Fruit fly (Drosophila melanogaster) whole organism, embryonic: ENCODE data around the gene Polr3A.

Source experiments
- Antp ChIP-seq: fragments of 200-800 bp; sonication (Bioruptor generic); optimal IDR thresholded peaks from 3 replicates; lab custom pipeline; 2016; ENCODE audit warnings: missing biosample characterization, missing genetic modification characterization
- Asciz ChIP-seq: fragments of 200-800 bp; sonication (Bioruptor generic); optimal IDR thresholded peaks from 2 replicates; lab custom pipeline; 2017; ENCODE audit warnings: missing biosample characterization, mild to moderate bottlenecking, missing genetic modification characterization, missing genetic modification reagents
- Atf-2 ChIP-seq: fragments of 200-800 bp; sonication (Bioruptor generic); optimal IDR thresholded peaks from 2 replicates; lab custom pipeline; 2016; ENCODE audit warnings: missing biosample characterization, missing genetic modification characterization
- Atf3 ChIP-seq: fragments of 200-800 bp; sonication (Bioruptor generic); optimal IDR thresholded peaks from 3 replicates; lab custom pipeline; 2016; ENCODE audit warnings: missing biosample characterization, missing genetic modification characterization
- BEAF-32 ChIP-seq: fragments of 200-800 bp; sonication (Bioruptor generic); optimal IDR thresholded peaks from 3 replicates; lab custom pipeline; 2017; ENCODE audit warnings: missing biosample characterization, missing genetic modification characterization, mild to moderate bottlenecking, moderate library complexity, missing genetic modification reagents
- CG1024 ChIP-seq: fragments of 200-800 bp; sonication (Bioruptor generic); IDR thresholded peaks from 2 replicates; pipeline ENCODE4 v1.3.6; 2022; ENCODE audit warnings: missing biosample characterization, missing genetic modification characterization
- CG10431 ChIP-seq: fragments of 200-800 bp; sonication (Bioruptor generic); optimal IDR thresholded peaks from 3 replicates; lab custom pipeline; 2018; ENCODE audit warnings: missing biosample characterization, mild to moderate bottlenecking, missing genetic modification characterization
- CG11723 ChIP-seq: fragments of 200-800 bp; sonication (Bioruptor generic); optimal IDR thresholded peaks from 2 replicates; lab custom pipeline; 2017; ENCODE audit warnings: missing biosample characterization, mild to moderate bottlenecking, missing genetic modification characterization
- CG15479 ChIP-seq: fragments of 200-800 bp; sonication (Bioruptor generic); optimal IDR thresholded peaks from 3 replicates; lab custom pipeline; 2019; ENCODE audit warnings: missing biosample characterization, mild to moderate bottlenecking, missing genetic modification characterization, moderate library complexity
- CG1602 ChIP-seq: fragments of 200-800 bp; sonication (Bioruptor generic); optimal IDR thresholded peaks from 3 replicates; lab custom pipeline; 2016; ENCODE audit warnings: missing biosample characterization, missing genetic modification characterization
- CG18262 ChIP-seq: fragments of 200-800 bp; optimal IDR thresholded peaks from 3 replicates; lab custom pipeline; 2019; ENCODE audit warnings: missing biosample characterization, mild to moderate bottlenecking, missing genetic modification characterization, moderate library complexity
- CG2875 ChIP-seq: fragments of 200-800 bp; sonication (Bioruptor generic); optimal IDR thresholded peaks from 2 replicates; lab custom pipeline; 2017; ENCODE audit warnings: missing biosample characterization, mild to moderate bottlenecking, missing genetic modification characterization, missing genetic modification reagents
- CG34376 ChIP-seq: fragments of 200-800 bp; sonication (Bioruptor generic); optimal IDR thresholded peaks from 2 replicates; lab custom pipeline; 2018; ENCODE audit warnings: missing biosample characterization, mild to moderate bottlenecking, missing genetic modification characterization
- CG3847 ChIP-seq: fragments of 200-800 bp; sonication (Bioruptor generic); IDR thresholded peaks from 2 replicates; pipeline ENCODE4 v1.3.6; 2022; ENCODE audit warnings: missing biosample characterization, missing genetic modification characterization
- CG4617 ChIP-seq: fragments of 200-800 bp; sonication (Bioruptor generic); optimal IDR thresholded peaks from 3 replicates; lab custom pipeline; 2016; ENCODE audit warnings: missing biosample characterization, missing genetic modification characterization, borderline replicate concordance
- CG8281 ChIP-seq: fragments of 200-800 bp; sonication (Bioruptor generic); optimal IDR thresholded peaks from 2 replicates; lab custom pipeline; 2018; ENCODE audit warnings: missing biosample characterization, mild to moderate bottlenecking, missing genetic modification characterization, moderate library complexity
- CG9876 ChIP-seq: fragments of 200-800 bp; sonication (Bioruptor generic); optimal IDR thresholded peaks from 2 replicates; lab custom pipeline; 2016; ENCODE audit warnings: missing biosample characterization, missing genetic modification characterization
- Dfd ChIP-seq, 2 experiments: fragments of >200 bp; optimal IDR thresholded peaks; 2 replicates each; lab custom pipeline; 2017; ENCODE audit warnings: missing biosample characterization in 2 of 2, missing genetic modification characterization in 2 of 2
- Dll ChIP-seq: fragments of 200-800 bp; sonication (Bioruptor generic); IDR thresholded peaks from 4 replicates; pipeline ENCODE4 v1.3.6; 2022; ENCODE audit warnings: missing biosample characterization, missing genetic modification characterization; ENCODE audit not compliant: partially characterized antibody
- E2f1 ChIP-seq: fragments of 200-800 bp; sonication (Bioruptor generic); IDR thresholded peaks from 2 replicates; pipeline ENCODE4 v1.3.6; 2022; ENCODE audit warnings: missing biosample characterization, missing genetic modification characterization
- Fer1 ChIP-seq: fragments of 200-800 bp; sonication (Bioruptor generic); optimal IDR thresholded peaks from 2 replicates; lab custom pipeline; 2017; ENCODE audit warnings: missing biosample characterization, mild to moderate bottlenecking, missing genetic modification characterization
- Fer3 ChIP-seq: fragments of 200-800 bp; sonication (Bioruptor generic); optimal IDR thresholded peaks from 2 replicates; lab custom pipeline; 2018; ENCODE audit warnings: missing biosample characterization, mild to moderate bottlenecking, missing genetic modification characterization, moderate library complexity
- Gug ChIP-seq: fragments of 200-800 bp; sonication (Bioruptor generic); IDR thresholded peaks from 4 replicates; pipeline ENCODE4 v1.3.6; 2022; ENCODE audit warnings: missing biosample characterization, missing genetic modification characterization
- H2.0 ChIP-seq: fragments of 200-800 bp; sonication (Bioruptor generic); IDR thresholded peaks from 2 replicates; pipeline ENCODE4 v1.3.6; 2022; ENCODE audit warnings: missing biosample characterization, missing genetic modification characterization
- Hmr ChIP-seq: fragments of 200-800 bp; sonication (Bioruptor generic); optimal IDR thresholded peaks from 3 replicates; lab custom pipeline; 2017; ENCODE audit warnings: mild to moderate bottlenecking, missing biosample characterization, missing genetic modification reagents, missing genetic modification characterization
- Hr39 ChIP-seq: fragments of >200 bp; optimal IDR thresholded peaks from 2 replicates; lab custom pipeline; 2017
- Hr78 ChIP-seq, 2 experiments: fragments of 200-800 bp in 1 of 2; fragments of >200 bp in 1 of 2; sonication (Bioruptor generic) in 1 of 2; optimal IDR thresholded peaks; 2 replicates each; lab custom pipeline; 2017 to 2019; ENCODE audit warnings: missing biosample characterization in 2 of 2, missing genetic modification characterization in 2 of 2, mild to moderate bottlenecking in 1 of 2, moderate library complexity in 1 of 2
- Meics ChIP-seq: fragments of 200-800 bp; sonication (Bioruptor generic); optimal IDR thresholded peaks from 2 replicates; lab custom pipeline; 2017; ENCODE audit warnings: missing biosample characterization, mild to moderate bottlenecking, missing genetic modification characterization
- Mes4 ChIP-seq: fragments of 200-800 bp; sonication (Bioruptor generic); optimal IDR thresholded peaks from 2 replicates; lab custom pipeline; 2016; ENCODE audit warnings: missing biosample characterization, missing genetic modification characterization
- NFAT ChIP-seq: fragments of 200-800 bp; sonication (Bioruptor generic); IDR thresholded peaks from 2 replicates; pipeline ENCODE4 v1.3.6; 2022; ENCODE audit warnings: missing biosample characterization, missing genetic modification characterization
- Neu2 ChIP-seq: fragments of 200-800 bp; sonication (Bioruptor generic); optimal IDR thresholded peaks from 3 replicates; lab custom pipeline; 2016; ENCODE audit warnings: missing biosample characterization, missing genetic modification characterization, borderline replicate concordance
- az2 ChIP-seq: fragments of 200-800 bp; sonication (Bioruptor generic); optimal IDR thresholded peaks from 3 replicates; lab custom pipeline; 2016; ENCODE audit warnings: missing biosample characterization, missing genetic modification characterization
- bcd ChIP-seq: fragments of 200-800 bp; sonication (Bioruptor generic); optimal IDR thresholded peaks from 2 replicates; lab custom pipeline; 2017; ENCODE audit warnings: missing biosample characterization, mild to moderate bottlenecking, missing genetic modification characterization
- corto ChIP-seq: fragments of 200-800 bp; sonication (Bioruptor generic); optimal IDR thresholded peaks from 2 replicates; lab custom pipeline; 2016; ENCODE audit warnings: missing biosample characterization, mild to moderate bottlenecking, missing genetic modification characterization, moderate library complexity
- emc ChIP-seq: fragments of 200-800 bp; sonication (Bioruptor generic); optimal IDR thresholded peaks from 2 replicates; lab custom pipeline; 2016; ENCODE audit warnings: missing biosample characterization, missing genetic modification characterization
- gem ChIP-seq: fragments of 200-800 bp; sonication (Bioruptor generic); optimal IDR thresholded peaks from 2 replicates; lab custom pipeline; 2019; ENCODE audit warnings: missing biosample characterization, mild to moderate bottlenecking, missing genetic modification characterization, moderate library complexity
- gfzf ChIP-seq: fragments of 200-800 bp; sonication (Bioruptor generic); optimal IDR thresholded peaks from 2 replicates; lab custom pipeline; 2016; ENCODE audit warnings: missing biosample characterization, mild to moderate bottlenecking, missing genetic modification characterization, moderate library complexity
- gt ChIP-seq: fragments of 200-800 bp; sonication (Bioruptor generic); IDR thresholded peaks from 2 replicates; pipeline ENCODE4 v1.3.6; 2022; ENCODE audit warnings: missing biosample characterization, missing genetic modification characterization
- ham ChIP-seq: fragments of 200-800 bp; sonication (Bioruptor generic); IDR thresholded peaks from 2 replicates; pipeline ENCODE4 v1.3.6; 2022; ENCODE audit warnings: missing biosample characterization, missing genetic modification characterization
- hb ChIP-seq: fragments of 200-800 bp; sonication (Bioruptor generic); IDR thresholded peaks from 3 replicates; pipeline ENCODE4 v1.3.6; 2022; ENCODE audit warnings: missing biosample characterization, missing genetic modification characterization; ENCODE audit not compliant: partially characterized antibody
- kah ChIP-seq: fragments of 200-800 bp; sonication (Bioruptor generic); optimal IDR thresholded peaks from 2 replicates; lab custom pipeline; 2018; ENCODE audit warnings: missing biosample characterization, mild to moderate bottlenecking, missing genetic modification characterization
- nom ChIP-seq: fragments of 200-800 bp; sonication (Bioruptor generic); optimal IDR thresholded peaks from 2 replicates; lab custom pipeline; 2017; ENCODE audit warnings: missing biosample characterization, missing genetic modification characterization, mild to moderate bottlenecking, moderate library complexity, missing genetic modification reagents
- oc ChIP-seq: fragments of 200-800 bp; sonication (Bioruptor generic); optimal IDR thresholded peaks from 2 replicates; lab custom pipeline; 2018; ENCODE audit warnings: missing biosample characterization, mild to moderate bottlenecking, missing genetic modification characterization, moderate library complexity
- odd ChIP-seq: fragments of 200-800 bp; sonication (Bioruptor generic); optimal IDR thresholded peaks from 2 replicates; lab custom pipeline; 2017; ENCODE audit warnings: missing biosample characterization, mild to moderate bottlenecking, missing genetic modification characterization
- psq ChIP-seq: fragments of 200-800 bp; sonication (Bioruptor generic); optimal IDR thresholded peaks from 2 replicates; lab custom pipeline; 2017; ENCODE audit warnings: missing biosample characterization, missing genetic modification characterization
- repo ChIP-seq: fragments of 200-800 bp; sonication (Bioruptor generic); optimal IDR thresholded peaks from 2 replicates; lab custom pipeline; 2016; ENCODE audit warnings: missing biosample characterization, missing genetic modification characterization
- sisA ChIP-seq: fragments of 200-800 bp; sonication (Bioruptor generic); IDR thresholded peaks from 2 replicates; pipeline ENCODE4 v1.3.6; 2022; ENCODE audit warnings: missing biosample characterization, missing genetic modification characterization
- slou ChIP-seq: fragments of 200-800 bp; sonication (Bioruptor generic); optimal IDR thresholded peaks from 3 replicates; lab custom pipeline; 2016; ENCODE audit warnings: missing biosample characterization, missing genetic modification characterization
- stwl ChIP-seq: fragments of 200-800 bp; sonication (Bioruptor generic); optimal IDR thresholded peaks from 3 replicates; lab custom pipeline; 2018; ENCODE audit warnings: missing biosample characterization, mild to moderate bottlenecking, missing genetic modification characterization, moderate library complexity
- ttk ChIP-seq: fragments of 200-800 bp; sonication (Bioruptor generic); IDR thresholded peaks from 2 replicates; pipeline ENCODE4 v2.1.2; 2022; ENCODE audit warnings: missing biosample characterization, missing genetic modification characterization
- usp ChIP-seq: fragments of >200 bp; optimal IDR thresholded peaks from 2 replicates; lab custom pipeline; 2017; ENCODE audit warnings: missing biosample characterization, missing genetic modification characterization

Gene Polr3A

DNA sequence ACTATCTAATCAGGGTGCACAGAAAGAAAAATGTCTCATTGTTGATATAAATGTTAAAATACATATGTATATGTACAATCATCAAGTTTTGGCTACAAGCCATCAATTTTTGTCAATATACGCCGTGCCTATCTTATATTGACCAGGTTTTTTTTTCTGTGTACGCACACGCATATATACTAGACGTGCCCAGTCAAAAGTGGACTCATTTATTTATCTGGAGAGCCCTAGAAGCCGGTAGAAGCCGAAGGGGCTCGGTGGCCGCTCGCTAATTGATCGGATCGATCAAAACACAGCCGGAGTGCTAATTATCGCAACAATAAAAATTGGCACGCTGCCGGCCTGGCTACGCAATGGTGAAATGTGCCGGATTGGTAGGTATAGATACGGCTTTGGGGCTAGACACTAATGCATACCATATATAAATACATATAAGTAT, 22.4 kb upstream of the Polr3A start (continued):
- TF ChIP-seq gt (GFP tag; lab: Robert Waterston, UW) = no peak
- peak; percentile 53 for TF ChIP-seq az2 (GFP tag; lab: Kevin White, UChicago)
- peak; percentile 85 for TF ChIP-seq Meics (GFP tag; lab: Kevin White, UChicago)
- peak; percentile 22 for TF ChIP-seq corto
- no peak for TF ChIP-seq gfzf (GFP tag; lab: Kevin White, UChicago)
- TF ChIP-seq Hr39 (lab: Kevin White, UChicago) = no peak
- no peak for TF ChIP-seq Asciz (GFP tag; lab: Kevin White, UChicago)
- no peak for TF ChIP-seq stwl (tag; lab: Kevin White, UChicago)
- TF ChIP-seq gem (tag; lab: Kevin White, UChicago) = peak; percentile 81
- TF ChIP-seq Fer3 (tag; lab: Kevin White, UChicago) = peak; percentile 87
- TF ChIP-seq CG3847 (GFP tag; lab: Robert Waterston, UW) = peak; percentile 78
- peak; percentile 62 for TF ChIP-seq odd (GFP tag; lab: Kevin White, UChicago)
- TF ChIP-seq CG34376 = peak; percentile 66
- no peak for TF ChIP-seq hb (GFP tag; lab: Robert Waterston, UW)
- no peak for TF ChIP-seq oc (tag; lab: Kevin White, UChicago)
- peak; percentile 55 for TF ChIP-seq ttk (GFP tag; lab: Robert Waterston, UW)
- TF ChIP-seq CG9876 (GFP tag; lab: Kevin White, UChicago) = no peak
- peak; percentile 85 for TF ChIP-seq Fer1
- peak; percentile 64; the same call in 3 of the 4 replicates for TF ChIP-seq Gug
- TF ChIP-seq Atf3 (GFP tag; lab: Kevin White, UChicago) = no peak
- TF ChIP-seq Mes4 (GFP tag; lab: Kevin White, UChicago) = no peak
- TF ChIP-seq CG1024 (GFP tag; lab: Robert Waterston, UW) = 0 out of 2 replicates have a peak, but pooled peaks have one; percentile 42
- peak; percentile 9 for TF ChIP-seq slou (GFP tag; lab: Kevin White, UChicago)
- peak; percentile 44 for TF ChIP-seq CG8281 (tag; lab: Kevin White, UChicago)
- TF ChIP-seq Antp (GFP tag; lab: Kevin White, UChicago) = peak; percentile 44
- no peak for TF ChIP-seq Dfd (GFP tag; optimal IDR thresholded peaks at IDR 0.05; lab: Kevin White, UChicago)
- TF ChIP-seq Neu2 = no peak
- peak; percentile 60 for TF ChIP-seq bcd (GFP tag; lab: Kevin White, UChicago)
- no peak for TF ChIP-seq Dll (GFP tag; lab: Robert Waterston, UW)
- TF ChIP-seq CG15479 (GFP tag; lab: Kevin White, UChicago) = no peak
- peak; percentile 3 for TF ChIP-seq Atf-2 (GFP tag; lab: Kevin White, UChicago)
- TF ChIP-seq CG4617 (GFP tag; lab: Kevin White, UChicago) = no peak
- TF ChIP-seq nom (GFP tag; lab: Kevin White, UChicago) = no peak
- TF ChIP-seq CG10431 (GFP tag; lab: Kevin White, UChicago) = no peak
- TF ChIP-seq H2.0 (GFP tag; lab: Robert Waterston, UW) = 0 out of 2 replicates have a peak, but pooled peaks have one; percentile 33
- TF ChIP-seq usp (GFP tag; lab: Kevin White, UChicago) = no peak
- TF ChIP-seq CG1602 (GFP tag; lab: Kevin White, UChicago) = peak; percentile 59
- TF ChIP-seq CG11723 (GFP tag; lab: Kevin White, UChicago) = no peak
- peak; percentile 72 for TF ChIP-seq E2f1
- TF ChIP-seq sisA (GFP tag; lab: Robert Waterston, UW) = peak; percentile 72
- no peak for TF ChIP-seq psq (GFP tag; lab: Kevin White, UChicago)
- no peak for TF ChIP-seq Hr78 (GFP tag; optimal IDR thresholded peaks at IDR 0.05; lab: Kevin White, UChicago)
- no peak for TF ChIP-seq repo
- peak; percentile 72 for TF ChIP-seq NFAT (GFP tag; lab: Robert Waterston, UW)
- peak; percentile 53 for TF ChIP-seq CG18262 (tag; lab: Kevin White, UChicago)
- peak; percentile 1 for TF ChIP-seq CG2875 (GFP tag; lab: Kevin White, UChicago)
- no peak for TF ChIP-seq BEAF-32 (GFP tag; lab: Kevin White, UChicago)
- TF ChIP-seq Hmr (GFP tag; lab: Kevin White, UChicago) = peak; percentile 89
- TF ChIP-seq emc (GFP tag; lab: Kevin White, UChicago) = peak; percentile 17
- TF ChIP-seq kah (GFP tag; lab: Kevin White, UChicago) = peak; percentile 23
- TF ChIP-seq ham = peak; percentile 38; the same call in 1 of the 2 replicates
